Worm (Caenorhabditis elegans) whole organism, midembryonic: Measurements from ENCODE around the gene F45E12.6.

Experiments
- flt-1 ChIP-seq: fragments of 200-800 bp; sonication (Bioruptor generic); IDR thresholded peaks from 2 replicates; pipeline ENCODE4 v1.3.6; 2022; ENCODE audit warnings: missing genetic modification characterization, missing compliant biosample characterization
- klf-2 ChIP-seq: fragments of 200-800 bp; sonication (Bioruptor generic); conservative IDR thresholded peaks from 2 replicates; pipeline ENCODE4 v1.3.6; 2022; ENCODE audit warnings: missing genetic modification reagents, missing genetic modification characterization, missing compliant biosample characterization
- med-1 ChIP-seq: sonication (generic microtip); optimal IDR thresholded peaks from 2 replicates; lab custom pipeline; 2017; ENCODE audit warnings: missing genetic modification characterization, mild to moderate bottlenecking, missing compliant biosample characterization, antibody characterized with exemption, missing genetic modification reagents; ENCODE audit not compliant: insufficient read depth
- tab-1 ChIP-seq: fragments of 200-800 bp; sonication (Bioruptor generic); IDR thresholded peaks from 2 replicates; pipeline ENCODE4 v1.3.6; 2022; ENCODE audit warnings: missing genetic modification characterization, missing compliant biosample characterization
- ztf-23 ChIP-seq: fragments of 200-800 bp; sonication (Bioruptor generic); IDR thresholded peaks from 2 replicates; pipeline ENCODE4 v1.3.6; 2022; ENCODE audit warnings: missing genetic modification reagents, missing genetic modification characterization, missing compliant biosample characterization

DNA sequence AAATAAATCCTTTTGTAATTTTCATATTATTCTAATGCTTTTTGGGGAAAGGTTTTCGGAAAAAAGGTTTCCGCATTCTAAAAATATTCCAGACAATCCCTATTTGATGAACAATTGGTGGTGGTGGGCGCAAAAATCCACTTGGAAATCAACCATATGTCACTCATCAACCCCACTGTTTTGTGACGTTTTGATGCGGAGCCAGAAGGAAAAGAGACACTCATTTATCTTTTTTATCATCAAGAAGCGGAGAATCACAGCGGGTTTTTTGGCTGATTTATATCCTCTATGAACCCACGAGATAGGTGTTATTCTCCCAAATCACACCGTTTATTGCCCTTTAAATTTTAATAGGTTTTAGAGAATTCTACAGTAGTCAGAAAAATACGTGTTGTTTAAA is 43.2 kb upstream of the F45E12.6 start:
- TF ChIP-seq tab-1, result no peak
- no peak for TF ChIP-seq klf-2 (GFP tag; lab: Robert Waterston, UW)
- TF ChIP-seq med-1 (GFP tag; lab: Kevin White, UChicago), result no peak
- no peak for TF ChIP-seq ztf-23 (GFP tag; lab: Robert Waterston, UW)
- no peak for TF ChIP-seq flt-1
